Fruit fly (Drosophila melanogaster): ENCODE data around the gene CG10969.

CG10969 gene

DNA sequence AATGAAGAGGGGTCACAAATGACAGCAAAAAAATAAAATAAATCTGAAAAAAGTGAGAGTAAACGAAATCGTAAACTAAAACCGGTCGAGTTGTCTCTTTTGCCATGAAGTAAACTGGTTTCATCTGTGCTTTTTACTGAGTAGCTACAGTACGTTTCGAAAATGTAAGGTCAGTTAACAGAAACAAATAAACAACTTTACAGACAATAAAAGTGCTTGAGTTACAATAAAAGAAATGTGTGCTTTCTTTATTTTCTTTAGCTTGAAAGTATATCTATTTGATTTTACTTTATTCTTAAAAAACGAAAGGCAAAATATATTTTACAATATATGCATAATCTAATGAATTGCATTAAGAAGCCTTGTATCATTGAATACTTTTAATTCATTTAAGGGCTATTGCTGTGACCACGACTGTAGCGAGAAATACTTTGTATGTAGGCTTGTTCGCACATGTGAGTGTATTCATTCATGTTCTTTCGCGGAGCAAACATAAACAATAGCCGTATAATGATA is 12.1 kb upstream of the CG10969 start (continued):
- peak; percentile 82 for TF ChIP-seq sqz (GFP tag; optimal IDR thresholded peaks at IDR 0.05)
- TF ChIP-seq hb (GFP tag; IDR thresholded peaks at IDR 0.05; ENCODE audit: partially characterized antibody) = no peak
- TF ChIP-seq grau (tag; optimal IDR thresholded peaks at IDR 0.05) = peak; percentile 82
- no peak for TF ChIP-seq ssp (GFP tag; IDR thresholded peaks at IDR 0.05)
- peak; percentile 81 for TF ChIP-seq sens (GFP tag)
- peak; percentile 15 for TF ChIP-seq CG15011 (GFP tag; optimal IDR thresholded peaks at IDR 0.05)
- no peak for TF ChIP-seq p53 (GFP tag; optimal IDR thresholded peaks at IDR 0.05)
- peak; percentile 63 for TF ChIP-seq Atf6 (GFP tag; IDR thresholded peaks at IDR 0.05)
- no peak for TF ChIP-seq Hey (tag; optimal IDR thresholded peaks at IDR 0.05)
- no peak for TF ChIP-seq sima (GFP tag; optimal IDR thresholded peaks at IDR 0.05)
- TF ChIP-seq cwo (GFP tag; optimal IDR thresholded peaks at IDR 0.05) = peak; percentile 66
- peak; percentile 69 for TF ChIP-seq CG17359 (tag; optimal IDR thresholded peaks at IDR 0.05)
- TF ChIP-seq CG14860 (GFP tag; IDR thresholded peaks at IDR 0.05; ENCODE audit: partially characterized antibody) = no peak
- peak; percentile 62 for TF ChIP-seq CG32532 (GFP tag; IDR thresholded peaks at IDR 0.05)
- TF ChIP-seq CG12104 (GFP tag; optimal IDR thresholded peaks at IDR 0.05) = peak; percentile 17
- TF ChIP-seq CG7987 (GFP tag; optimal IDR thresholded peaks at IDR 0.05) = no peak
- peak; percentile 47 for TF ChIP-seq CG3847 (GFP tag; IDR thresholded peaks at IDR 0.05)
- TF ChIP-seq CG18476 (GFP tag; optimal IDR thresholded peaks at IDR 0.05) = peak; percentile 10
- TF ChIP-seq CG10209 (GFP tag; optimal IDR thresholded peaks at IDR 0.05) = peak; percentile 40
- no peak for TF ChIP-seq CG6791 (GFP tag; IDR thresholded peaks at IDR 0.05; ENCODE audit: partially characterized antibody)
- peak; percentile 61 for TF ChIP-seq HmgZ (tag; optimal IDR thresholded peaks at IDR 0.05)
- no peak for TF ChIP-seq kni (GFP tag; optimal IDR thresholded peaks at IDR 0.05)
- TF ChIP-seq CG11504 (tag; optimal IDR thresholded peaks at IDR 0.05) = peak; percentile 79
- TF ChIP-seq Hr78 (GFP tag; optimal IDR thresholded peaks at IDR 0.05) = peak in 1 of 2 experiments; percentile 21
- no peak for TF ChIP-seq CG8478 (optimal IDR thresholded peaks at IDR 0.05)
- TF ChIP-seq CG7556 (GFP tag; optimal IDR thresholded peaks at IDR 0.05) = peak; percentile 79
- TF ChIP-seq otp (GFP tag; IDR thresholded peaks at IDR 0.05) = no peak
- TF ChIP-seq CG2129 (GFP tag; IDR thresholded peaks at IDR 0.05; ENCODE audit: partially characterized antibody) = no peak
- TF ChIP-seq CG1647 (GFP tag; optimal IDR thresholded peaks at IDR 0.05) = no peak
- peak in 1 of 2 experiments; percentile 61 for TF ChIP-seq Eip74EF (GFP tag; optimal IDR thresholded peaks at IDR 0.05)
- peak; percentile 58 to 69 for TF ChIP-seq bsh (GFP tag; optimal IDR thresholded peaks at IDR 0.05)
- peak; percentile 6 for TF ChIP-seq CG12071 (GFP tag; optimal IDR thresholded peaks at IDR 0.05)
- TF ChIP-seq ac (GFP tag; optimal IDR thresholded peaks at IDR 0.05) = no peak
- TF ChIP-seq tap (tag; optimal IDR thresholded peaks at IDR 0.05) = peak; percentile 39
- TF ChIP-seq tin (GFP tag; optimal IDR thresholded peaks at IDR 0.05) = peak; percentile 20
- peak; percentile 3 for TF ChIP-seq Spps (tag; optimal IDR thresholded peaks at IDR 0.05)
- peak; percentile 71 for TF ChIP-seq Rfx (GFP tag; IDR thresholded peaks at IDR 0.05)
- no peak for TF ChIP-seq ro (GFP tag; IDR thresholded peaks at IDR 0.05)
- peak; percentile 47 for TF ChIP-seq salm (tag; optimal IDR thresholded peaks at IDR 0.05)
- no peak for TF ChIP-seq Vsx1 (GFP tag; optimal IDR thresholded peaks at IDR 0.05)
- peak; percentile 74 for TF ChIP-seq Sox100B (GFP tag; optimal IDR thresholded peaks at IDR 0.05)
- no peak for TF ChIP-seq pros (GFP tag; optimal IDR thresholded peaks at IDR 0.05)
- peak; percentile 33 for TF ChIP-seq Fer2 (tag; optimal IDR thresholded peaks at IDR 0.05)
- peak; percentile 47 for TF ChIP-seq org-1 (GFP tag; optimal IDR thresholded peaks at IDR 0.05)
- TF ChIP-seq al (GFP tag; IDR thresholded peaks at IDR 0.05) = 0 out of 2 replicates have a peak, but pooled peaks have one; percentile 31
- no peak; the same call in none of the 2 replicates for TF ChIP-seq Ada2b (GFP tag; IDR thresholded peaks at IDR 0.05)
- no peak for TF ChIP-seq Mrtf (GFP tag; IDR thresholded peaks at IDR 0.05)
- TF ChIP-seq CG10147 (GFP tag; optimal IDR thresholded peaks at IDR 0.05) = peak; percentile 75
- no peak for TF ChIP-seq fd102C (GFP tag; optimal IDR thresholded peaks at IDR 0.05)
